Fruit fly (Drosophila melanogaster): ENCODE measurements around the gene S.
A peak's percentile ranks its signal among the peaks of the same experiment; 100 is the strongest.

Gene S

dm6 chr2L:1118880-1119809 lies 41.5 kb upstream of the S start (continued):
- peak; percentile 55 for TF ChIP-seq CG8388 (GFP tag; optimal IDR thresholded peaks at IDR 0.05)
- TF ChIP-seq onecut (GFP tag; IDR thresholded peaks at IDR 0.05): no peak; the same call in 1 of the 2 replicates
- no peak for TF ChIP-seq Sin3A (optimal IDR thresholded peaks at IDR 0.05)
- no peak for TF ChIP-seq CG7963 (GFP tag; IDR thresholded peaks at IDR 0.05; ENCODE audit: partially characterized antibody)
- peak; percentile 43; the same call in 1 of the 3 replicates for TF ChIP-seq zen2 (GFP tag; IDR thresholded peaks at IDR 0.05; ENCODE audit: partially characterized antibody)
- TF ChIP-seq slp2 (GFP tag; optimal IDR thresholded peaks at IDR 0.05): peak; percentile 17
- peak; percentile 57 for TF ChIP-seq tin (GFP tag; optimal IDR thresholded peaks at IDR 0.05)
- peak; percentile 81 for TF ChIP-seq al (GFP tag; IDR thresholded peaks at IDR 0.05)
- TF ChIP-seq CG11696 (GFP tag; IDR thresholded peaks at IDR 0.05): peak; percentile 55
- peak; percentile 67 for TF ChIP-seq Bgb (GFP tag; IDR thresholded peaks at IDR 0.05; ENCODE audit: partially characterized antibody)
- TF ChIP-seq stwl (tag; optimal IDR thresholded peaks at IDR 0.05): peak; percentile 4
- no peak for TF ChIP-seq kni (GFP tag; optimal IDR thresholded peaks at IDR 0.05)
- TF ChIP-seq Hr39 (optimal IDR thresholded peaks at IDR 0.05): no peak
- TF ChIP-seq Atf6 (GFP tag; IDR thresholded peaks at IDR 0.05): peak; percentile 78
- peak; percentile 12 for TF ChIP-seq trh (GFP tag; optimal IDR thresholded peaks at IDR 0.05)
- TF ChIP-seq Sry-δ (GFP tag; optimal IDR thresholded peaks at IDR 0.05): no peak
- TF ChIP-seq vfl (GFP tag; optimal IDR thresholded peaks at IDR 0.05): peak; percentile 63
- TF ChIP-seq CG9817 (tag; optimal IDR thresholded peaks at IDR 0.05): peak; percentile 68
- no peak for TF ChIP-seq h (optimal IDR thresholded peaks at IDR 0.05)
- no peak for TF ChIP-seq Lpt (GFP tag; optimal IDR thresholded peaks at IDR 0.05)
- TF ChIP-seq CG10274 (GFP tag; optimal IDR thresholded peaks at IDR 0.05): peak; percentile 42
- TF ChIP-seq CG10979 (tag; optimal IDR thresholded peaks at IDR 0.05): peak; percentile 34
- peak; percentile 63 for TF ChIP-seq CG10147 (GFP tag; optimal IDR thresholded peaks at IDR 0.05)
- TF ChIP-seq CoRest (tag; optimal IDR thresholded peaks at IDR 0.05): peak; percentile 71
- TF ChIP-seq Sry-β (GFP tag; optimal IDR thresholded peaks at IDR 0.05): no peak
- TF ChIP-seq odd (GFP tag; optimal IDR thresholded peaks at IDR 0.05): peak; percentile 26
- 0 out of 3 replicates have a peak, but pooled peaks have one; percentile 24 for TF ChIP-seq knrl (GFP tag; IDR thresholded peaks at IDR 0.05; ENCODE audit: partially characterized antibody)
- peak; percentile 74 for TF ChIP-seq CG9215 (GFP tag; IDR thresholded peaks at IDR 0.05)
- peak; percentile 63 for TF ChIP-seq CG32767 (GFP tag; IDR thresholded peaks at IDR 0.05)
- peak; percentile 13 for TF ChIP-seq repo (GFP tag; optimal IDR thresholded peaks at IDR 0.05)
- peak; percentile 81 for TF ChIP-seq PHDP (tag; optimal IDR thresholded peaks at IDR 0.05)
- TF ChIP-seq Aef1 (GFP tag; IDR thresholded peaks at IDR 0.05): peak; percentile 69
- TF ChIP-seq trem (tag; optimal IDR thresholded peaks at IDR 0.05): no peak
- peak; percentile 80 to 94 for TF ChIP-seq Trl (optimal IDR thresholded peaks at IDR 0.05)
- TF ChIP-seq Trl (GFP tag; optimal IDR thresholded peaks at IDR 0.05): peak; percentile 59
- peak; percentile 42 for TF ChIP-seq Camta (GFP tag; optimal IDR thresholded peaks at IDR 0.05)
- TF ChIP-seq HLH3B (GFP tag; IDR thresholded peaks at IDR 0.05): peak; percentile 69
- TF ChIP-seq danr (GFP tag; IDR thresholded peaks at IDR 0.05): peak; percentile 65; the same call in 1 of the 2 replicates
- peak; percentile 68 for TF ChIP-seq CG6854 (GFP tag; optimal IDR thresholded peaks at IDR 0.05)
- peak; percentile 77 for TF ChIP-seq jumu (GFP tag; optimal IDR thresholded peaks at IDR 0.05)
- TF ChIP-seq cad (GFP tag; optimal IDR thresholded peaks at IDR 0.05): no peak
- no peak for TF ChIP-seq Side (GFP tag; optimal IDR thresholded peaks at IDR 0.05)
- TF ChIP-seq CG10209 (GFP tag; optimal IDR thresholded peaks at IDR 0.05): peak; percentile 72
- peak; percentile 41 for TF ChIP-seq Myb (GFP tag; optimal IDR thresholded peaks at IDR 0.05)
- TF ChIP-seq crp (GFP tag; optimal IDR thresholded peaks at IDR 0.05): peak in 1 of 2 experiments; percentile 14
- TF ChIP-seq CG30431 (GFP tag; optimal IDR thresholded peaks at IDR 0.05): peak; percentile 40
- peak; percentile 66 for TF ChIP-seq CG4404 (GFP tag; IDR thresholded peaks at IDR 0.05)
- TF ChIP-seq CHES-1-like (GFP tag; optimal IDR thresholded peaks at IDR 0.05): peak; percentile 82
- TF ChIP-seq CG11695 (GFP tag; IDR thresholded peaks at IDR 0.05): peak; percentile 77; the same call in 2 of the 3 replicates
- TF ChIP-seq bsh (GFP tag; optimal IDR thresholded peaks at IDR 0.05): peak in 1 of 2 experiments; percentile 60
